Worm (Caenorhabditis elegans) whole organism, L3 larva: ENCODE data around the gene nhr-187.

Source experiments
- R02D3.7 ChIP-seq: fragments of 150-350 bp; optimal IDR thresholded peaks from 2 replicates; lab custom pipeline; 2014; ENCODE audit warnings: missing biosample characterization, missing genetic modification characterization
- ZK546.5 ChIP-seq: sonication (generic microtip); optimal IDR thresholded peaks from 2 replicates; lab custom pipeline; 2017; ENCODE audit warnings: missing biosample characterization, missing genetic modification characterization
- ama-1 ChIP-seq: fragments of 150-350 bp; optimal IDR thresholded peaks from 2 replicates; lab custom pipeline; 2018
- ceh-16 ChIP-seq: sonication (generic microtip); optimal IDR thresholded peaks from 2 replicates; lab custom pipeline; 2017; ENCODE audit warnings: missing biosample characterization, missing genetic modification characterization
- ceh-28 ChIP-seq: fragments of 150-350 bp; optimal IDR thresholded peaks from 2 replicates; lab custom pipeline; 2014; ENCODE audit warnings: missing biosample characterization, missing genetic modification reagents, missing genetic modification characterization
- ceh-82 ChIP-seq: fragments of 150-350 bp; optimal IDR thresholded peaks from 2 replicates; lab custom pipeline; 2014; ENCODE audit warnings: missing biosample characterization, missing genetic modification characterization
- ceh-9 ChIP-seq: sonication (generic microtip); optimal IDR thresholded peaks from 2 replicates; lab custom pipeline; 2018; ENCODE audit warnings: missing biosample characterization, missing genetic modification characterization
- daf-12 ChIP-seq: fragments of 150-350 bp; optimal IDR thresholded peaks from 2 replicates; lab custom pipeline; 2014; ENCODE audit warnings: missing biosample characterization, missing genetic modification reagents, missing genetic modification characterization
- egl-27 ChIP-seq: sonication (generic microtip); optimal IDR thresholded peaks from 4 replicates; lab custom pipeline; 2017; ENCODE audit warnings: missing biosample characterization, missing genetic modification reagents, missing genetic modification characterization
- elt-1 ChIP-seq: fragments of 150-350 bp; optimal IDR thresholded peaks from 2 replicates; lab custom pipeline; 2014; ENCODE audit warnings: missing biosample characterization, missing genetic modification characterization
- elt-2 ChIP-seq: sonication (generic microtip); optimal IDR thresholded peaks from 2 replicates; lab custom pipeline; 2016; ENCODE audit warnings: missing genetic modification reagents, mild to moderate bottlenecking, missing genetic modification characterization, missing compliant biosample characterization
- elt-3 ChIP-seq, 3 experiments: fragments of 150-350 bp in 1 of 3; sonication (generic microtip) in 2 of 3; optimal IDR thresholded peaks; 2 replicates in 2 of 3; 4 replicates in 1 of 3; lab custom pipeline; 2014 to 2017; ENCODE audit warnings: missing biosample characterization in 3 of 3, missing genetic modification characterization in 3 of 3
- eor-1 ChIP-seq, 2 experiments: fragments of 150-350 bp; optimal IDR thresholded peaks; 2 replicates each; lab custom pipeline; 2014 to 2018; ENCODE audit warnings: missing biosample characterization in 2 of 2, missing genetic modification characterization in 2 of 2
- fkh-10 ChIP-seq: sonication (generic microtip); optimal IDR thresholded peaks from 2 replicates; lab custom pipeline; 2017; ENCODE audit warnings: missing biosample characterization, missing genetic modification reagents, missing genetic modification characterization
- fkh-2 ChIP-seq: fragments of 150-350 bp; optimal IDR thresholded peaks from 2 replicates; lab custom pipeline; 2014; ENCODE audit warnings: missing biosample characterization, missing genetic modification reagents, missing genetic modification characterization
- jun-1 ChIP-seq: fragments of 150-350 bp; optimal IDR thresholded peaks from 2 replicates; lab custom pipeline; 2014; ENCODE audit warnings: missing biosample characterization, missing genetic modification reagents, missing genetic modification characterization
- lin-15B ChIP-seq: fragments of 150-350 bp; optimal IDR thresholded peaks from 2 replicates; lab custom pipeline; 2014; ENCODE audit warnings: missing biosample characterization, missing genetic modification characterization
- lin-39 ChIP-seq: fragments of 150-350 bp; optimal IDR thresholded peaks from 2 replicates; lab custom pipeline; 2018; ENCODE audit warnings: missing biosample characterization, missing genetic modification reagents, missing genetic modification characterization
- lsy-12 ChIP-seq: sonication (generic microtip); optimal IDR thresholded peaks from 2 replicates; lab custom pipeline; 2016; ENCODE audit warnings: mild to moderate bottlenecking, missing genetic modification characterization, missing compliant biosample characterization
- mdl-1 ChIP-seq: fragments of 150-350 bp; optimal IDR thresholded peaks from 2 replicates; lab custom pipeline; 2014; ENCODE audit warnings: missing biosample characterization, missing genetic modification characterization
- mml-1 ChIP-seq: fragments of 150-350 bp; sonication (generic microtip); optimal IDR thresholded peaks from 3 replicates; lab custom pipeline; 2014; ENCODE audit warnings: missing biosample characterization, missing genetic modification characterization
- nfya-1 ChIP-seq: sonication (generic microtip); optimal IDR thresholded peaks from 2 replicates; lab custom pipeline; 2017; ENCODE audit warnings: missing genetic modification characterization, mild to moderate bottlenecking, missing compliant biosample characterization, antibody characterized with exemption, moderate library complexity; ENCODE audit not compliant: insufficient read depth
- nhr-23 ChIP-seq: fragments of 150-350 bp; optimal IDR thresholded peaks from 2 replicates; lab custom pipeline; 2014; ENCODE audit warnings: missing biosample characterization, missing genetic modification reagents, missing genetic modification characterization
- nhr-237 ChIP-seq: fragments of 150-350 bp; optimal IDR thresholded peaks from 2 replicates; lab custom pipeline; 2014; ENCODE audit warnings: missing biosample characterization, missing genetic modification characterization
- nhr-43 ChIP-seq: sonication (generic microtip); optimal IDR thresholded peaks from 2 replicates; lab custom pipeline; 2016; ENCODE audit warnings: mild to moderate bottlenecking, missing genetic modification characterization, missing compliant biosample characterization; ENCODE audit not compliant: poor library complexity, severe bottlenecking
- nhr-76 ChIP-seq: fragments of 150-350 bp; sonication (generic microtip); optimal IDR thresholded peaks from 5 replicates; lab custom pipeline; 2014; ENCODE audit warnings: missing biosample characterization, missing genetic modification characterization
- nhr-77 ChIP-seq: fragments of 150-350 bp; optimal IDR thresholded peaks from 2 replicates; lab custom pipeline; 2014; ENCODE audit warnings: missing biosample characterization, missing genetic modification characterization
- pqm-1 ChIP-seq: fragments of 150-350 bp; optimal IDR thresholded peaks from 2 replicates; lab custom pipeline; 2017; ENCODE audit warnings: missing biosample characterization, missing genetic modification characterization, inconsistent platforms
- sea-2 ChIP-seq: fragments of 150-350 bp; sonication (generic microtip); optimal IDR thresholded peaks from 4 replicates; lab custom pipeline; 2014; ENCODE audit warnings: missing biosample characterization, missing genetic modification reagents, missing genetic modification characterization
- skn-1 ChIP-seq: fragments of 150-350 bp; optimal IDR thresholded peaks from 2 replicates; lab custom pipeline; 2014; ENCODE audit warnings: missing biosample characterization, missing genetic modification characterization
- snpc-4 ChIP-seq: fragments of 150-350 bp; optimal IDR thresholded peaks from 2 replicates; lab custom pipeline; 2014; ENCODE audit warnings: missing biosample characterization, missing genetic modification characterization
- tbx-2 ChIP-seq: sonication (generic microtip); optimal IDR thresholded peaks from 2 replicates; lab custom pipeline; 2016; ENCODE audit warnings: mild to moderate bottlenecking, missing genetic modification characterization, missing compliant biosample characterization
- unc-39 ChIP-seq: sonication (generic microtip); optimal IDR thresholded peaks from 4 replicates; lab custom pipeline; 2017; ENCODE audit warnings: missing biosample characterization, missing genetic modification characterization
- unc-62 ChIP-seq: fragments of 150-350 bp; sonication (generic microtip); optimal IDR thresholded peaks from 4 replicates; lab custom pipeline; 2014; ENCODE audit warnings: missing biosample characterization, missing genetic modification reagents, missing genetic modification characterization
- zag-1 ChIP-seq: fragments of 150-350 bp; optimal IDR thresholded peaks from 2 replicates; lab custom pipeline; 2014; ENCODE audit warnings: missing biosample characterization, missing genetic modification characterization
- ztf-11 ChIP-seq: fragments of 150-350 bp; optimal IDR thresholded peaks from 2 replicates; lab custom pipeline; 2014; ENCODE audit warnings: missing biosample characterization, missing genetic modification characterization

nhr-187 gene

DNA sequence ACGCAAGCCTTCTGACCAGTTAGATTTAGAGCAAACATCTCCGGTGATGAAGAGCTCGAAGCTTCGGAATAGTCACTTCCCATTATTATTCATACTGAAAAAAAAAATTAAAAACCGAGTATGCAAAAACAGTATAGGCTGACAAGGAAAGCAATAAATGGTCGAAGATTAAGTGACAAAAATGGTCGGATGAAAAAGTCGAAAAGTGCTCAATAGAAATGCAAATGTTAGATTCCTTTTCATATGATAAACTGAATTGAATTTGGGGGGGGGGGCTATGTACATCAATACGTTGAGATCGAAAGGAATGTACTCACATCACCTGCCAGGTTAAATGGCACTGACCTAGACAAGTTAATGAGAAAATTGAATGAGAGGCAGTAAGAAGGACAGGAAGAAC, at the start of gene nhr-187:
Gene nhr-187 (minus strand): TSS at position 101 of the 400 bp plus-strand sequence.
- no peak for TF ChIP-seq elt-1 (tag; lab: Kevin White, UChicago)
- TF ChIP-seq pqm-1 (tag; lab: Kevin White, UChicago) = no peak
- no peak for TF ChIP-seq nhr-43 (tag; lab: Kevin White, UChicago)
- no peak for TF ChIP-seq nhr-237 (tag; lab: Kevin White, UChicago)
- no peak for TF ChIP-seq egl-27 (tag; lab: Kevin White, UChicago)
- TF ChIP-seq lsy-12 = no peak
- TF ChIP-seq R02D3.7 (tag; lab: Kevin White, UChicago) = no peak
- TF ChIP-seq snpc-4 (tag; lab: Kevin White, UChicago) = no peak
- TF ChIP-seq skn-1 = no peak
- no peak for TF ChIP-seq nhr-76
- no peak for TF ChIP-seq ceh-82 (tag; lab: Kevin White, UChicago)

DNA sequence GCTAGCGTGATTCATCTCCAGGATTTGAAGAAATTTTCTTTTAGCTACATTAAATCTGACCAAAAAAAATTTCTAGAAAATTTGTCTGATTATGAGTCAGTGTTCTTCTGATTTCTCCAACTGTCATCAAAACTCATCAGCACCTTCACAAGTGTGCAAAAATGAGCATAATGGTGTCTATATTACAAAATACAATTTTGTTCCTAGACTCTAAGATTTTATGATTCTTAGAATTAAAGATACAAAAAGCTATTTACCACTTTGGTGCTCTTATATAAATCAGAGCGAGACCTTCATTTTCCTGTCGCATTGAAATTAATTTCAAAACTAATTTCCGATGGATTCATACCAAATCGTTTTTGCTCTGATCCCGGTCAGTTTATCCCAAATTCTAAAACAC, 49.7 kb upstream of the nhr-187 start, which contains the start of gene srx-68:
Gene srx-68 (plus strand): TSS at position 301 of the 400 bp plus-strand sequence.
- no peak for TF ChIP-seq elt-1 (tag; lab: Kevin White, UChicago)
- TF ChIP-seq zag-1 (tag; lab: Kevin White, UChicago) = no peak
- no peak for TF ChIP-seq ceh-9 (tag; lab: Kevin White, UChicago)
- no peak for TF ChIP-seq daf-12
- TF ChIP-seq unc-62 (GFP tag; lab: Kevin White, UChicago) = no peak
- TF ChIP-seq mml-1 (tag; lab: Kevin White, UChicago) = no peak
- no peak for TF ChIP-seq nhr-43 (tag; lab: Kevin White, UChicago)
- no peak for TF ChIP-seq nhr-76
- no peak for TF ChIP-seq unc-39
- no peak for TF ChIP-seq ama-1 (lab: Kevin White, UChicago)
- TF ChIP-seq ceh-28 (tag; lab: Kevin White, UChicago) = no peak
- no peak for TF ChIP-seq egl-27 (tag; lab: Kevin White, UChicago)
- no peak for TF ChIP-seq lsy-12
- no peak for TF ChIP-seq tbx-2 (tag; lab: Kevin White, UChicago)

DNA sequence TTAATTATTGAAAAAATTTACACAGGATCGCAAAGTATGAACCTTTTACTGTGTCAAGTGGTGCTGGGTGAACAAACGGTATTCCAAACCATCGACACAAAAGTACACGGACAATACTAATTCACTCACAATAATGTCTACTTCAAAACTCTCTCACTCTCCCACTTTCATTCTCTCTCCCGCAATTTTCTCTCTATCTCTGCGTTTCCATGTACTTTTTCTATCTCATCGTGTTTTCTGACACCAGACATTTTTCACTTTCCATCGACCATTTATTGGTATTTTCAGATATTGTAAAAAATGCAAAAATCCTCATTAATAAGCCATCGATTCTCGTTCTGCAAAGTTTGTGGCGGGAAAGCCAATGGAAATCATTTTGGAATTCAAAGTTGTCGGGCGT, 43.1 kb upstream of the nhr-187 start, which contains the start of gene nhr-156:
Gene nhr-156 (plus strand): TSS at position 266 of the 400 bp plus-strand sequence.
- TF ChIP-seq fkh-10 (no peak), jun-1 (tag; lab: Kevin White, UChicago) (no peak), nhr-43 (tag; lab: Kevin White, UChicago) (no peak), ZK546.5 (tag; lab: Kevin White, UChicago) (no peak), lin-39 (no peak), nfya-1 (tag; lab: Kevin White, UChicago) (no peak), eor-1 (tag; optimal IDR thresholded peaks at IDR 0.05; lab: Kevin White, UChicago) (no peak), ztf-11 (tag; lab: Kevin White, UChicago) (no peak), mdl-1 (no peak), elt-3 (tag; optimal IDR thresholded peaks at IDR 0.05; lab: Kevin White, UChicago) (no peak)

DNA sequence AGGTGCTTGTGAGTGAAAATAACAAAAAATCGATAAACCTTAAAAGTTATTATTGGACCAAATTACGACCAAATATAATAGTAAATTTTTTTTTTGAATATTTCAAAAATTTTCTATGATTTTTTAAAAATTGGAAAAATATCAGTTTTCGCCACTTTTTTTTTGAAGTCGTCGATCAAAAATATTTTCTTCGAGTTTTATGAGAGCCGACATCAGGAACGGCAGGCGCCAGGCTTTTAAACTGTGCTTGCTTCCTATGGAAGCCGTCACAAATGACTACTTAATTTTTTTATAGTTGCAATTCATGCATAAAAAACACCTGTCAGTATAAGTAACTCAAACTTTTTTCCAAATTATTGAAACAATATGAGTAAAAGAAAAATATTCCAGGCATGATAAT, 40.7 kb upstream of the nhr-187 start:
- TF ChIP-seq ceh-16 (tag; lab: Kevin White, UChicago) = no peak
- TF ChIP-seq skn-1 = no peak
- no peak for TF ChIP-seq nhr-237 (tag; lab: Kevin White, UChicago)
- TF ChIP-seq R02D3.7 (tag; lab: Kevin White, UChicago) = no peak
- no peak for TF ChIP-seq sea-2 (GFP tag; lab: Kevin White, UChicago)
- no peak for TF ChIP-seq lin-15B (tag; lab: Kevin White, UChicago)

DNA sequence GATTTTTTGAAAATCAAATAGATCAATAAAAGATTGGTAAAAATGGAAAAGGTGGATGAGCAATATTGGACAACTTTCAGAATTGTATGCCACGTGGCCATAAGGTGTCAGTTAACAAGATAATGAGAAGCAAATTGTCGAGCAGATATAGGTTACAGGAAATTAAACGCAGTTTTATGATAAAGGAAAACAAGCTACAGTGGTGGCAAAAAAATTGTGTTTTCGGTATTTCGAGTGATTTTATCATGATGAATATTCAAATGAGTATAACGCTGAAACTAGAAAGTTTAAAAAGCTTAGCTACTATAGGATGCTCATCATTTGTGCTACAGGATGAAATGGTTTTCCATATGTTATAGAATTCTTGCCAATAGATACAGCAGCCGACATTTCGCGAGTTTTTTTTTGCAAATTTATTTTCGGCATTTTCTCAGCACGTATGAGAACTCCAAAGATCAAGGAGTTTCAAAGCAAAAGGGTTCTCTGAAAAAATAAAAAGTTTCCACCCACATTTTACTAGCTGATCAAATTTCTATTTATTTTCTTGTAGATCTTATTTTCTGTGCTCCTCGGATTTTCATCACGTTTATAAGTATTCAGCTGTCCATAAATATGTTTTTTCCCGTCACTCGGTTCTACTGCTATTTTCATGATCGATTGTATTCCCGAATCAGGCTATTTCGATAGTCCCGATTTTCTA, 39.9 kb upstream of the nhr-187 start, which contains the start of the genes str-229 and srh-190:
Gene str-229 (minus strand): TSS at position 101 of the 700 bp plus-strand sequence.
Gene srh-190 (plus strand): TSS at position 650 of the 700 bp plus-strand sequence.
- TF ChIP-seq fkh-2 (tag; lab: Kevin White, UChicago) (no peak), nhr-76 (no peak), elt-2 (tag; lab: Kevin White, UChicago) (no peak), zag-1 (tag; lab: Kevin White, UChicago) (no peak), tbx-2 (tag; lab: Kevin White, UChicago) (no peak), ceh-16 (tag; lab: Kevin White, UChicago) (no peak), fkh-10 (no peak), nhr-23 (tag; lab: Kevin White, UChicago) (no peak), unc-62 (GFP tag; lab: Kevin White, UChicago) (no peak), nhr-77 (no peak)
- TF ChIP-seq, all 47 proteins: peak for 0
